Worm (Caenorhabditis elegans) whole organism, mixed stage, embryonic: ENCODE results near the gene F08H9.4.

Experiments
- bed-3 ChIP-seq: fragments of 200-800 bp; sonication (Bioruptor generic); optimal IDR thresholded peaks from 3 replicates; lab custom pipeline; 2018; ENCODE audit warnings: mild to moderate bottlenecking, missing genetic modification characterization, moderate library complexity, missing compliant biosample characterization
- blmp-1 ChIP-seq: fragments of 150-350 bp; optimal IDR thresholded peaks from 2 replicates; lab custom pipeline; 2014; ENCODE audit warnings: missing biosample characterization, missing genetic modification characterization
- ceh-39 ChIP-seq: fragments of 150-350 bp; optimal IDR thresholded peaks from 2 replicates; lab custom pipeline; 2014; ENCODE audit warnings: missing biosample characterization, missing genetic modification characterization
- ceh-43 ChIP-seq: fragments of 200-800 bp; sonication (Bioruptor generic); optimal IDR thresholded peaks from 2 replicates; lab custom pipeline; 2018; ENCODE audit warnings: mild to moderate bottlenecking, missing genetic modification characterization, moderate library complexity, missing compliant biosample characterization
- ceh-83 ChIP-seq: fragments of 200-800 bp; sonication (Bioruptor generic); optimal IDR thresholded peaks from 2 replicates; lab custom pipeline; 2018; ENCODE audit warnings: mild to moderate bottlenecking, missing genetic modification characterization, missing compliant biosample characterization
- ces-1 ChIP-seq: fragments of 150-350 bp; optimal IDR thresholded peaks from 2 replicates; lab custom pipeline; 2014; ENCODE audit warnings: missing biosample characterization, missing genetic modification reagents, missing genetic modification characterization
- cnd-1 ChIP-seq: fragments of 200-800 bp; sonication (Bioruptor generic); optimal IDR thresholded peaks from 2 replicates; lab custom pipeline; 2018; ENCODE audit warnings: mild to moderate bottlenecking, missing genetic modification characterization, missing compliant biosample characterization
- drap-1 ChIP-seq: fragments of 200-800 bp; sonication (Bioruptor generic); optimal IDR thresholded peaks from 3 replicates; lab custom pipeline; 2018; ENCODE audit warnings: mild to moderate bottlenecking, missing genetic modification characterization, missing compliant biosample characterization
- elt-1 ChIP-seq: sonication (generic microtip); optimal IDR thresholded peaks from 2 replicates; lab custom pipeline; 2017; ENCODE audit warnings: missing genetic modification characterization, mild to moderate bottlenecking, missing compliant biosample characterization, antibody characterized with exemption, moderate library complexity, borderline replicate concordance; ENCODE audit not compliant: insufficient read depth
- elt-3 ChIP-seq: fragments of 150-350 bp; optimal IDR thresholded peaks from 2 replicates; lab custom pipeline; 2014; ENCODE audit warnings: missing biosample characterization, missing genetic modification characterization
- flh-1 ChIP-seq: fragments of 200-800 bp; sonication (Bioruptor generic); optimal IDR thresholded peaks from 2 replicates; lab custom pipeline; 2018; ENCODE audit warnings: mild to moderate bottlenecking, missing genetic modification characterization, moderate library complexity, missing compliant biosample characterization
- ham-2 ChIP-seq: fragments of 200-800 bp; sonication (Bioruptor generic); optimal IDR thresholded peaks from 2 replicates; lab custom pipeline; 2018; ENCODE audit warnings: mild to moderate bottlenecking, missing genetic modification characterization, missing compliant biosample characterization
- hlh-1 ChIP-seq: fragments of 150-350 bp; optimal IDR thresholded peaks from 2 replicates; lab custom pipeline; 2014; ENCODE audit warnings: missing biosample characterization, missing genetic modification reagents, missing genetic modification characterization
- lin-13 ChIP-seq: fragments of 150-350 bp; optimal IDR thresholded peaks from 2 replicates; lab custom pipeline; 2014; ENCODE audit warnings: missing biosample characterization, missing genetic modification characterization
- lin-32 ChIP-seq: fragments of 200-800 bp; sonication (Bioruptor generic); optimal IDR thresholded peaks from 2 replicates; lab custom pipeline; 2018; ENCODE audit warnings: mild to moderate bottlenecking, missing genetic modification characterization, missing compliant biosample characterization
- lsy-2 ChIP-seq: fragments of 150-350 bp; optimal IDR thresholded peaks from 2 replicates; lab custom pipeline; 2014; ENCODE audit warnings: missing biosample characterization, missing genetic modification characterization
- mab-5 ChIP-seq: fragments of 150-350 bp; optimal IDR thresholded peaks from 2 replicates; lab custom pipeline; 2014; ENCODE audit warnings: missing biosample characterization, missing genetic modification characterization
- mep-1 ChIP-seq: fragments of 150-350 bp; optimal IDR thresholded peaks from 2 replicates; lab custom pipeline; 2017; ENCODE audit warnings: missing biosample characterization, missing genetic modification reagents, missing genetic modification characterization, inconsistent platforms
- nhr-12 ChIP-seq: fragments of 150-350 bp; optimal IDR thresholded peaks from 2 replicates; lab custom pipeline; 2014; ENCODE audit warnings: missing biosample characterization, missing genetic modification characterization
- nhr-2 ChIP-seq: fragments of 150-350 bp; optimal IDR thresholded peaks from 2 replicates; lab custom pipeline; 2014; ENCODE audit warnings: missing biosample characterization, missing genetic modification characterization
- nhr-237 ChIP-seq: fragments of 150-350 bp; optimal IDR thresholded peaks from 2 replicates; lab custom pipeline; 2014; ENCODE audit warnings: missing biosample characterization, missing genetic modification characterization
- nhr-28 ChIP-seq: fragments of 150-350 bp; optimal IDR thresholded peaks from 2 replicates; lab custom pipeline; 2014; ENCODE audit warnings: missing biosample characterization, missing genetic modification characterization
- nhr-76 ChIP-seq: sonication (generic microtip); optimal IDR thresholded peaks from 2 replicates; lab custom pipeline; 2017; ENCODE audit warnings: missing biosample characterization, missing genetic modification characterization
- pha-4 ChIP-seq: fragments of 150-350 bp; optimal IDR thresholded peaks from 2 replicates; lab custom pipeline; 2018; ENCODE audit warnings: missing biosample characterization, missing genetic modification reagents, missing genetic modification characterization
- sem-2 ChIP-seq: fragments of 200-800 bp; sonication (Bioruptor generic); optimal IDR thresholded peaks from 2 replicates; lab custom pipeline; 2018; ENCODE audit warnings: mild to moderate bottlenecking, missing genetic modification characterization, missing compliant biosample characterization
- snpc-4 ChIP-seq: fragments of 150-350 bp; optimal IDR thresholded peaks from 2 replicates; lab custom pipeline; 2014; ENCODE audit warnings: missing biosample characterization, missing genetic modification characterization
- sptf-1 ChIP-seq: sonication (generic microtip); optimal IDR thresholded peaks from 2 replicates; lab custom pipeline; 2017; ENCODE audit warnings: mild to moderate bottlenecking, missing genetic modification characterization, moderate library complexity, missing compliant biosample characterization
- tbx-8 ChIP-seq: fragments of 200-800 bp; sonication (Bioruptor generic); optimal IDR thresholded peaks from 2 replicates; lab custom pipeline; 2018; ENCODE audit warnings: mild to moderate bottlenecking, missing genetic modification characterization, moderate library complexity, missing compliant biosample characterization
- unc-120 ChIP-seq: sonication (generic microtip); optimal IDR thresholded peaks from 2 replicates; lab custom pipeline; 2017; ENCODE audit warnings: missing genetic modification characterization, missing compliant biosample characterization; ENCODE audit not compliant: poor library complexity, severe bottlenecking
- unc-39 ChIP-seq: fragments of 150-350 bp; optimal IDR thresholded peaks from 2 replicates; lab custom pipeline; 2014; ENCODE audit warnings: missing biosample characterization, missing genetic modification characterization
- unc-62 ChIP-seq: fragments of 150-350 bp; optimal IDR thresholded peaks from 2 replicates; lab custom pipeline; 2014; ENCODE audit warnings: missing biosample characterization, missing genetic modification reagents, missing genetic modification characterization
- zip-8 ChIP-seq: fragments of 150-350 bp; optimal IDR thresholded peaks from 2 replicates; lab custom pipeline; 2014; ENCODE audit warnings: missing biosample characterization, missing genetic modification characterization
- ztf-11 ChIP-seq: fragments of 150-350 bp; optimal IDR thresholded peaks from 2 replicates; lab custom pipeline; 2014; ENCODE audit warnings: missing biosample characterization, missing genetic modification characterization

The F08H9.4 gene

DNA sequence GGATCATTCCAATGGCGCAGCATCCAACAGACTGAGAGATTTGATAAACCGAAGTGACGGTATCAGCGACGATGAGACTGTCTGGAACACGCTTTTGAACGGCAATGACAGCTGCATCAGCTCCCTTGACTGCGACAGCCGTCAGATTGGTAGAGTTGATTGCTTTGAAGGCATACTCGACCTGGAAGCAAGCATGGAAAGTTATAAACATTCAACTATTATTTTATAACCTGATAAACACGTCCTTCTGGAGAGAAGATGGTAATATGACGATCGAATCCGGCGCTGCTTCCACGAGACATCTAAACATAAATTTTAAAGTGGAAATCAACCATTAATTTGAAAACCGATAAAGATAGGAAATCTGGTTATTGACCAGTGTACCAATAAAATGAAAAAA is 41.9 kb downstream of the F08H9.4 start, which contains the start of gene pas-1:
Gene pas-1 (minus strand): TSS at position 302 of the 400 bp plus-strand sequence.
- TF ChIP-seq zip-8 (tag; lab: Kevin White, UChicago) (no peak), drap-1 (GFP tag; lab: Kevin White, UChicago) (no peak), lsy-2 (tag; lab: Kevin White, UChicago) (no peak), nhr-76 (tag; lab: Kevin White, UChicago) (no peak), ceh-83 (GFP tag; lab: Kevin White, UChicago) (no peak), ceh-43 (GFP tag; lab: Kevin White, UChicago) (no peak), unc-62 (GFP tag; lab: Kevin White, UChicago) (no peak), hlh-1 (tag; lab: Kevin White, UChicago) (no peak)
- TF ChIP-seq, all 35 proteins: peak for 0

DNA sequence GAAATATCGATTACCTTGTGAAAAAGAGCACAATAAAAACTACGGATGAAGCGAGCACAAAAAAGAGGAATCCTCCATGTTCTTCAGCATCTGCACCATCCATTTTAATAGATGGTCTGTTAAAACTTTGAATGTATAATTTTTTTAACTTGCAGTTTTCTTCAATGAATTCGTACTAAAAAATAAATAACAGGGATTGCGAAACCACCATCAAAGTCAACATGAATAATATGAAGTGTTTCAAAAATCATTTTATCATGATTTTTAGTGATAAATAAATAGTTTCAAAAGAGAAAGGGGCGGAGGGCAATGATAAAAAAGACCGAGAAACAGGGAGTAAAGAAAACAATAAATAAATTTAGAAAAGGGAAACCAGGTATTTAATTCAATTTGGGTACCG is 42.9 kb downstream of the F08H9.4 start, which contains the start of gene dhs-22:
Gene dhs-22 (minus strand): TSS at position 116 of the 400 bp plus-strand sequence.
- TF ChIP-seq nhr-2 (tag; lab: Kevin White, UChicago), result no peak
- TF ChIP-seq pha-4 (tag; lab: Kevin White, UChicago), result no peak
- TF ChIP-seq nhr-237 (tag; lab: Kevin White, UChicago), result no peak
- TF ChIP-seq unc-120 (tag; lab: Kevin White, UChicago), result no peak
- no peak for TF ChIP-seq ztf-11 (tag; lab: Kevin White, UChicago)
- no peak for TF ChIP-seq sptf-1 (tag; lab: Kevin White, UChicago)

DNA sequence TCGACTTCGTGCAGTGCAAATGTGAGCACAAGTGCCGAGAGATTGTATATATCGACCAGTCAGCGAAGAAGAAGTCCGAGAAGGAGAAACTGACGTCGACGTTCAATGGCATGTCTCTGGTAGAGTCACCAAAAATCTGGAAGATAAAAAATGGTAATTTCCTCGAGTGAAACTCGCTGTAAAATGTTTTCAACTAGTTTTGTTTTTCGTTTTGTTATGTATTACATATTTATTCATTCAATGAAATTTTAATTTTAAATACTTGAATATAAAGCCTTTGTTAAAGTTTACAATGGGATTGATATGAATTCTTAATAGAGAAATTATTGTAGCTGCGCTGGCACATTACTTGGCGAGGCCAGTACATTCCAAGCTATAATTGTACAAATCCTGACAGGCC is 44.4 kb downstream of the F08H9.4 start:
- TF ChIP-seq nhr-237 (tag; lab: Kevin White, UChicago) (no peak), mep-1 (tag; lab: Kevin White, UChicago) (no peak), sptf-1 (tag; lab: Kevin White, UChicago) (no peak), bed-3 (GFP tag; lab: Kevin White, UChicago) (no peak), nhr-2 (tag; lab: Kevin White, UChicago) (no peak), flh-1 (GFP tag; lab: Kevin White, UChicago) (no peak), mab-5 (tag; lab: Kevin White, UChicago) (no peak), lin-13 (tag; lab: Kevin White, UChicago) (no peak), sem-2 (no peak), snpc-4 (tag; lab: Kevin White, UChicago) (no peak), nhr-76 (tag; lab: Kevin White, UChicago) (no peak), elt-1 (tag; lab: Kevin White, UChicago) (no peak), zip-8 (tag; lab: Kevin White, UChicago) (no peak), ceh-39 (tag; lab: Kevin White, UChicago) (no peak), hlh-1 (tag; lab: Kevin White, UChicago) (no peak), ces-1 (GFP tag; lab: Kevin White, UChicago) (no peak)

DNA sequence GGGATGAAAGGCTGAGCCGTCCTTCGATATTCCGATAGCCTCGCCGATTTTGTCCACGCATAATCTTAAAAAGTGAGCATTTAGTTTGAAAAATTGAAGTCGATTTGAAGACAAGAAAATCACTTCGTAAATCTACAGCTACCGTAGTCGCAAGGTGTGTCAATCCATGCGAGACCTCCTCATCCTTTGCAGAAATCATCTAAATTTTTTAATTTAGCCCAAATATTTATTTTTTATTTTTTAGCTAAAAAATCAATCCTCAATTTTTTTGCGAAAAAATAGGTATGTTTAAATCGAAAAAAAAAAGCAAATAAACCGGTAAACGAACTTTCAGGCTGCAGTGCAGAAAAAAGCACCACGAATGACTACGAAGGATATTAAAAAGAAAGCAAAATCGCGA is 46.5 kb downstream of the F08H9.4 start, which contains the start of the genes nxf-2 and set-31:
Gene nxf-2 (minus strand): TSS at position 101 of the 400 bp plus-strand sequence.
Gene set-31 (plus strand): TSS at position 169 of the 400 bp plus-strand sequence.
- TF ChIP-seq ceh-39 (tag; lab: Kevin White, UChicago), result no peak

DNA sequence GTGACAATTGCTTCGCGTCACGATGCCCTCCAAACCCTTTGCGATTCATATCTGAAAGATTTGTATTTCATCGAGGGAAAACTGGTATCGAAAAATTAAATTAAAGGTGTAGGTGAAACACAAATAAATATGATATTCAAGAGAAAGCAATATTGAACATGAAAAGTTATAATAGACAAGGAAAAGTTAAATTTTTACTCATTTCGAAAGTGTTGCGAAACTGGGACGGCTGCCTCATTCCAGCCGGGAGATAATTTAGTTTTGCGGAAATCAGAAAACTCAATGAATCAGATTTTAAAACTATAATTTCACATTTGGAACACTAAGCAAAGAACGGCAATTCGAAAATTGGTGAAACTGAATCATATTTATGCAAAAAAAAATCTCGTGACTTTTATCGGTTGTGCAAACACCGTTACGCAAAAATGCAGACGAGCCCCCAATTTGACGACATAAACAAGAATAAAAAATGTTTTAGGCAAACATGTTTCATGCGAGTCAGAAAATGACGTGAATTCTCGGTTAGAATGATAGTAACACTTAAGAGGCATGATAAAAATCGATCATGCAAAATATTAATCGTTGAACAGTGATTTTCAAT is 49.2 kb downstream of the F08H9.4 start, which contains the start of the genes nxf-1 and C15H11.11:
Gene nxf-1 (minus strand): TSS at position 51 of the 601 bp plus-strand sequence.
Gene C15H11.11 (plus strand): TSS at position 536 of the 601 bp plus-strand sequence.
- TF ChIP-seq ceh-39 (tag; lab: Kevin White, UChicago) (peak; percentile 94), nhr-28 (no peak), ceh-83 (GFP tag; lab: Kevin White, UChicago) (no peak), elt-3 (tag; lab: Kevin White, UChicago) (no peak), lin-13 (tag; lab: Kevin White, UChicago) (no peak), pha-4 (tag; lab: Kevin White, UChicago) (peak; percentile 13), hlh-1 (tag; lab: Kevin White, UChicago) (no peak), unc-120 (tag; lab: Kevin White, UChicago) (no peak), lsy-2 (tag; lab: Kevin White, UChicago) (no peak), lin-32 (no peak), cnd-1 (no peak), snpc-4 (tag; lab: Kevin White, UChicago) (no peak), bed-3 (GFP tag; lab: Kevin White, UChicago) (no peak), zip-8 (tag; lab: Kevin White, UChicago) (no peak), elt-1 (tag; lab: Kevin White, UChicago) (no peak), mep-1 (tag; lab: Kevin White, UChicago) (no peak), nhr-12 (tag; lab: Kevin White, UChicago) (no peak), unc-39 (no peak), ham-2 (GFP tag; lab: Kevin White, UChicago) (no peak), tbx-8 (GFP tag; lab: Kevin White, UChicago) (no peak), sptf-1 (tag; lab: Kevin White, UChicago) (no peak), sem-2 (no peak), nhr-76 (tag; lab: Kevin White, UChicago) (no peak), ceh-43 (GFP tag; lab: Kevin White, UChicago) (no peak), blmp-1 (no peak), ces-1 (GFP tag; lab: Kevin White, UChicago) (peak; percentile 56)
- TF ChIP-seq, all 35 proteins: peak for 3
